Worm (Caenorhabditis elegans): ENCODE results near the gene W08F4.10.
"Not testable (repeated sequence)": the region's sequence is repeated elsewhere in the genome, so short reads cannot be mapped to it uniquely, and the experiment has no call there.

Gene W08F4.10

ce11 chrII:624443-624842 lies 33.4 kb upstream of the W08F4.10 start, which contains the start of gene T04B8.5:
TSS of gene T04B8.5 (minus strand) at chrII:624543.
- TF ChIP-seq zim-3 (tag; optimal IDR thresholded peaks at IDR 0.05), result no peak
- no peak for TF ChIP-seq ccch-3 (GFP tag; optimal IDR thresholded peaks at IDR 0.05)
- no peak for TF ChIP-seq F37B4.10 (GFP tag; IDR thresholded peaks at IDR 0.05)
- TF ChIP-seq Y53G8AR.9 (GFP tag; conservative IDR thresholded peaks at IDR 0.05), result no peak
- no peak for TF ChIP-seq hlh-26 (GFP tag; conservative IDR thresholded peaks at IDR 0.05)

ce11 chrII:622478-622877 lies 31.5 kb upstream of the W08F4.10 start:
- TF ChIP-seq nhr-80 (tag; optimal IDR thresholded peaks at IDR 0.05), result peak; percentile 35
- TF ChIP-seq dpff-1 (tag; optimal IDR thresholded peaks at IDR 0.05), result no peak
- TF ChIP-seq let-526 (GFP tag; IDR thresholded peaks at IDR 0.05), result no peak
- peak; percentile 93 for TF ChIP-seq hmg-1.2 (GFP tag; IDR thresholded peaks at IDR 0.05)

ce11 chrII:621141-621540 lies 30.1 kb upstream of the W08F4.10 start:
- TF ChIP-seq lsl-1 (GFP tag; optimal IDR thresholded peaks at IDR 0.05), result no peak
- no peak for TF ChIP-seq Y53F4B.3 (GFP tag; IDR thresholded peaks at IDR 0.05)
- peak; percentile 49 to 74 for TF ChIP-seq let-607 (tag; optimal IDR thresholded peaks at IDR 0.05)
- TF ChIP-seq hmg-1.2 (GFP tag; IDR thresholded peaks at IDR 0.05), result peak; percentile 73; the same call in 1 of the 2 replicates
- TF ChIP-seq F55B11.4 (tag; optimal IDR thresholded peaks at IDR 0.05; ENCODE audit: borderline replicate concordance, insufficient read depth), result no peak
- peak; percentile 71 for TF ChIP-seq nhr-80 (tag; optimal IDR thresholded peaks at IDR 0.05)
- TF ChIP-seq pha-4 (tag; optimal IDR thresholded peaks at IDR 0.05), result peak; percentile 68
- peak; percentile 24 for TF ChIP-seq unc-62 (GFP tag; optimal IDR thresholded peaks at IDR 0.05)

ce11 chrII:614701-615100 lies 23.7 kb upstream of the W08F4.10 start:
- TF ChIP-seq akir-1 (GFP tag; optimal IDR thresholded peaks at IDR 0.05) (no peak), ceh-40 (GFP tag; IDR thresholded peaks at IDR 0.05) (no peak), athp-1 (tag; optimal IDR thresholded peaks at IDR 0.05) (no peak), aptf-2 (GFP tag; conservative IDR thresholded peaks at IDR 0.05) (no peak), nhr-27 (tag; optimal IDR thresholded peaks at IDR 0.05) (no peak), ama-1 (optimal IDR thresholded peaks at IDR 0.05) (no peak), ama-1 (GFP tag; optimal IDR thresholded peaks at IDR 0.05) (no peak), Y53G8AR.9 (GFP tag; conservative IDR thresholded peaks at IDR 0.05) (no peak), let-607 (tag; optimal IDR thresholded peaks at IDR 0.05) (no peak), ztf-28 (GFP tag; IDR thresholded peaks at IDR 0.05) (no peak)

ce11 chrII:612361-612760 lies 21.4 kb upstream of the W08F4.10 start, which contains the start of gene clec-118:
TSS of gene clec-118 (minus strand) at chrII:612461.
- not testable (repeated sequence) for TF ChIP-seq pha-4 (tag; optimal IDR thresholded peaks at IDR 0.05); hlh-12 (tag; optimal IDR thresholded peaks at IDR 0.05); ztf-6 (GFP tag; IDR thresholded peaks at IDR 0.05)

- no peak for TF ChIP-seq F57A8.1 (GFP tag; optimal IDR thresholded peaks at IDR 0.05)
- no peak for TF ChIP-seq lin-54 (GFP tag; optimal IDR thresholded peaks at IDR 0.05)
- no peak for TF ChIP-seq Y95B8A.8 (GFP tag; IDR thresholded peaks at IDR 0.05)
- TF ChIP-seq nhr-27 (tag; optimal IDR thresholded peaks at IDR 0.05), result no peak
- no peak for TF ChIP-seq F37B4.10 (GFP tag; IDR thresholded peaks at IDR 0.05)
- TF ChIP-seq ets-4 (GFP tag; optimal IDR thresholded peaks at IDR 0.05), result no peak
- TF ChIP-seq lsy-27 (tag; optimal IDR thresholded peaks at IDR 0.05; ENCODE audit: borderline replicate concordance, insufficient read depth), result no peak
- no peak for TF ChIP-seq tlf-1 (GFP tag; optimal IDR thresholded peaks at IDR 0.05)
Measured at ce11 chrII:608757-609156, 17.7 kb upstream of the W08F4.10 start, which contains the start of gene W04H10.1. TSS of gene W04H10.1 (plus strand) at chrII:609057.

All from whole organism, young adult.